Fruit fly (Drosophila melanogaster): ENCODE measurements around the gene CG42544.

The CG42544 gene

DNA sequence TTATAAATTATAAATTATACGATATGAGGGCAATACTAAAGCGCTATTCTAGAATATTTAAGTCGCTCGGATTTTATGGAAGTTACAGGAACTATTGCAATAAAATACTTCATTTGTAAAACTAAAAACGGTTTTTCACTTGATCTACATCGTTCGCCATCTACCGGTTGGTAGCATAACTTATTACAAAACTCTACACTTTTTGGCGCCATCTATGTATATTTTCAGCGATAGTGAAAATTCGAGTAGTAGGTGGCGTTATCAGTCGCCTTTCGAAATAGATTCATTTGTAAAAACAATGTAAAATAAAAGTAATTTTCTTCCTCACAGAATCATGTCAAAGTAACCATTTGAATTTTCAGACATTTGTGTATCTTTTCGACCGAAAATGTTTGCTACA, 42.1 kb downstream of the CG42544 start, which contains the start of gene nxf4 (continued):
- TF ChIP-seq tap (tag; optimal IDR thresholded peaks at IDR 0.05) (no peak), gt (GFP tag; IDR thresholded peaks at IDR 0.05) (no peak), CG42726 (GFP tag; IDR thresholded peaks at IDR 0.05; ENCODE audit: partially characterized antibody) (peak; percentile 83), Ets97D (GFP tag; optimal IDR thresholded peaks at IDR 0.05) (peak; percentile 17), CG1233 (GFP tag; optimal IDR thresholded peaks at IDR 0.05) (peak; percentile 61), CG12942 (GFP tag; optimal IDR thresholded peaks at IDR 0.05) (peak; percentile 74), Dek (tag; optimal IDR thresholded peaks at IDR 0.05) (peak; percentile 54), CG18619 (GFP tag; optimal IDR thresholded peaks at IDR 0.05) (peak; percentile 56), gcm (GFP tag; optimal IDR thresholded peaks at IDR 0.05) (no peak), lbe (GFP tag; optimal IDR thresholded peaks at IDR 0.05) (no peak), h (optimal IDR thresholded peaks at IDR 0.05) (no peak), Fer2 (tag; optimal IDR thresholded peaks at IDR 0.05) (no peak), CG43689 (GFP tag; IDR thresholded peaks at IDR 0.05) (peak; percentile 31; the same call in 1 of the 2 replicates), CG10321 (GFP tag; IDR thresholded peaks at IDR 0.05) (no peak), Fer3 (tag; optimal IDR thresholded peaks at IDR 0.05) (peak; percentile 59), CG13424 (tag; optimal IDR thresholded peaks at IDR 0.05) (peak; percentile 79), salm (tag; optimal IDR thresholded peaks at IDR 0.05) (no peak), CkIIα-i1 (GFP tag; IDR thresholded peaks at IDR 0.05) (no peak), CG31388 (GFP tag; optimal IDR thresholded peaks at IDR 0.05) (peak; percentile 44), CG1603 (tag; optimal IDR thresholded peaks at IDR 0.05) (peak; percentile 80), her (GFP tag; optimal IDR thresholded peaks at IDR 0.05) (peak; percentile 57), en (GFP tag; optimal IDR thresholded peaks at IDR 0.05) (peak; percentile 74), lab (GFP tag; optimal IDR thresholded peaks at IDR 0.05) (peak; percentile 48), CG14050 (GFP tag; IDR thresholded peaks at IDR 0.05) (peak; percentile 46; the same call in 2 of the 3 replicates), YL-1 (GFP tag; optimal IDR thresholded peaks at IDR 0.05) (no peak), Trl (optimal IDR thresholded peaks at IDR 0.05) (no peak), Trl (GFP tag; optimal IDR thresholded peaks at IDR 0.05) (peak; percentile 87), CG6272 (GFP tag; IDR thresholded peaks at IDR 0.05) (peak; percentile 53), so (GFP tag; IDR thresholded peaks at IDR 0.05) (0 out of 3 replicates have a peak, but pooled peaks have one; percentile 24), fd64A (GFP tag; optimal IDR thresholded peaks at IDR 0.05) (no peak), CG6254 (GFP tag; optimal IDR thresholded peaks at IDR 0.05) (no peak), Rfx (GFP tag; IDR thresholded peaks at IDR 0.05) (peak; percentile 89), vfl (GFP tag; optimal IDR thresholded peaks at IDR 0.05) (peak; percentile 21), z (GFP tag; IDR thresholded peaks at IDR 0.05) (no peak), Six4 (GFP tag; optimal IDR thresholded peaks at IDR 0.05) (peak; percentile 45), CG7963 (GFP tag; IDR thresholded peaks at IDR 0.05; ENCODE audit: partially characterized antibody) (0 out of 3 replicates have a peak, but pooled peaks have one; percentile 16), CG14014 (GFP tag; IDR thresholded peaks at IDR 0.05) (peak; percentile 62; the same call in 1 of the 2 replicates), Nf-YC (tag; optimal IDR thresholded peaks at IDR 0.05) (no peak), CG17568 (GFP tag; optimal IDR thresholded peaks at IDR 0.05) (no peak), CG11085 (GFP tag; IDR thresholded peaks at IDR 0.05) (0 out of 2 replicates have a peak, but pooled peaks have one; percentile 45), ci (GFP tag; IDR thresholded peaks at IDR 0.05) (peak; percentile 76), CG12155 (GFP tag; optimal IDR thresholded peaks at IDR 0.05) (peak; percentile 68), tx (GFP tag; optimal IDR thresholded peaks at IDR 0.05) (peak; percentile 68), lov (optimal IDR thresholded peaks at IDR 0.05) (no peak), lov (GFP tag; IDR thresholded peaks at IDR 0.05) (peak; percentile 73; the same call in 2 of the 3 replicates), Rx (GFP tag; IDR thresholded peaks at IDR 0.05) (peak; percentile 16; the same call in 1 of the 2 replicates), CG15601 (tag; optimal IDR thresholded peaks at IDR 0.05) (peak; percentile 63), wor (GFP tag; IDR thresholded peaks at IDR 0.05) (no peak; the same call in 1 of the 2 replicates), MTF-1 (GFP tag; optimal IDR thresholded peaks at IDR 0.05; ENCODE audit: borderline replicate concordance) (peak; percentile 41), Opbp (GFP tag; IDR thresholded peaks at IDR 0.05; ENCODE audit: partially characterized antibody) (peak; percentile 69; the same call in 1 of the 3 replicates), gce (GFP tag; IDR thresholded peaks at IDR 0.05) (0 out of 3 replicates have a peak, but pooled peaks have one; percentile 49), Ets65A (GFP tag) (peak; percentile 99)
